Fruit fly (Drosophila melanogaster): ENCODE results near the gene CG5509.

dm6 chr3R:12422379-12422975 is 29.8 kb upstream of the CG5509 start, which contains the start of the genes Scgbeta and CG17202:
- TF ChIP-seq CG32264 (GFP tag; optimal IDR thresholded peaks at IDR 0.05) (no peak), Dif (GFP tag; optimal IDR thresholded peaks at IDR 0.05; ENCODE audit: partially characterized antibody) (no peak), GATAd (GFP tag; optimal IDR thresholded peaks at IDR 0.05) (no peak), HLH106 (tag; optimal IDR thresholded peaks at IDR 0.05) (no peak), psq (GFP tag; optimal IDR thresholded peaks at IDR 0.05) (no peak), OdsH (GFP tag; optimal IDR thresholded peaks at IDR 0.05) (no peak), Dfd (GFP tag; optimal IDR thresholded peaks at IDR 0.05) (no peak), dsf (GFP tag; optimal IDR thresholded peaks at IDR 0.05; ENCODE audit: borderline replicate concordance) (no peak), Myc (optimal IDR thresholded peaks at IDR 0.05) (no peak), CrebA (GFP tag; optimal IDR thresholded peaks at IDR 0.05; ENCODE audit: borderline replicate concordance) (no peak), usp (GFP tag; optimal IDR thresholded peaks at IDR 0.05) (no peak)
